Worm (Caenorhabditis elegans) whole organism, early embryonic: ENCODE results near the gene sec-6.

Experiments
- B0310.2 ChIP-seq: sonication (generic microtip); optimal IDR thresholded peaks from 2 replicates; lab custom pipeline; 2016; ENCODE audit warnings: mild to moderate bottlenecking, missing genetic modification characterization, missing compliant biosample characterization
- F13C5.2 ChIP-seq: sonication (generic microtip); optimal IDR thresholded peaks from 2 replicates; lab custom pipeline; 2017; ENCODE audit warnings: mild to moderate bottlenecking, missing genetic modification characterization, inconsistent platforms, missing compliant biosample characterization
- aly-1 ChIP-seq: sonication (generic microtip); optimal IDR thresholded peaks from 2 replicates; lab custom pipeline; 2016; ENCODE audit warnings: missing genetic modification characterization, missing compliant biosample characterization
- ama-1 ChIP-seq: fragments of 150-350 bp; optimal IDR thresholded peaks from 2 replicates; lab custom pipeline; 2014
- ceh-13 ChIP-seq: fragments of 200-800 bp; sonication (Bioruptor generic); optimal IDR thresholded peaks from 2 replicates; lab custom pipeline; 2018; ENCODE audit warnings: mild to moderate bottlenecking, missing genetic modification characterization, missing compliant biosample characterization
- ceh-36 ChIP-seq: sonication (generic microtip); optimal IDR thresholded peaks from 2 replicates; lab custom pipeline; 2016; ENCODE audit warnings: missing genetic modification characterization, inconsistent platforms, missing compliant biosample characterization
- ets-7 ChIP-seq: sonication (generic microtip); optimal IDR thresholded peaks from 2 replicates; lab custom pipeline; 2016; ENCODE audit warnings: missing genotype, missing genetic modification characterization, missing compliant biosample characterization
- flt-1 ChIP-seq: fragments of 200-800 bp; sonication (Bioruptor generic); IDR thresholded peaks from 2 replicates; pipeline ENCODE4 v1.3.6; 2022; ENCODE audit warnings: missing genetic modification characterization, missing compliant biosample characterization
- hmbx-1 ChIP-seq: sonication (generic microtip); optimal IDR thresholded peaks from 2 replicates; lab custom pipeline; 2016; ENCODE audit warnings: mild to moderate bottlenecking, missing genetic modification characterization, missing compliant biosample characterization
- hmg-4 ChIP-seq: fragments of 200-800 bp; sonication (Bioruptor generic); optimal IDR thresholded peaks from 2 replicates; lab custom pipeline; 2018; ENCODE audit warnings: mild to moderate bottlenecking, missing genetic modification characterization, missing compliant biosample characterization
- hnd-1 ChIP-seq: sonication (generic microtip); optimal IDR thresholded peaks from 2 replicates; lab custom pipeline; 2016; ENCODE audit warnings: missing genetic modification characterization, missing compliant biosample characterization
- pes-1 ChIP-seq: fragments of 200-800 bp; sonication (Bioruptor generic); IDR thresholded peaks from 2 replicates; pipeline ENCODE4 v1.3.6; 2022; ENCODE audit warnings: missing genetic modification reagents, missing genetic modification characterization, missing compliant biosample characterization
- scrt-1 ChIP-seq: fragments of 200-800 bp; sonication (Bioruptor generic); IDR thresholded peaks from 2 replicates; pipeline ENCODE4 v1.3.6; 2022; ENCODE audit warnings: missing genetic modification characterization, missing compliant biosample characterization
- sea-1 ChIP-seq: fragments of 200-800 bp; sonication (Bioruptor generic); conservative IDR thresholded peaks from 2 replicates; pipeline ENCODE4 v1.3.6; 2022; ENCODE audit warnings: missing genetic modification characterization, missing compliant biosample characterization
- tbx-11 ChIP-seq: fragments of 200-800 bp; sonication (Bioruptor generic); IDR thresholded peaks from 2 replicates; pipeline ENCODE4 v1.3.6; 2022; ENCODE audit warnings: missing genetic modification characterization, missing compliant biosample characterization
- tbx-37 ChIP-seq: fragments of 200-800 bp; sonication (Bioruptor generic); conservative IDR thresholded peaks from 2 replicates; pipeline ENCODE4 v1.3.6; 2022; ENCODE audit warnings: missing genetic modification reagents, missing genetic modification characterization, missing compliant biosample characterization
- tra-4 ChIP-seq: sonication (generic microtip); optimal IDR thresholded peaks from 2 replicates; lab custom pipeline; 2017; ENCODE audit warnings: missing genetic modification characterization, missing compliant biosample characterization

The sec-6 gene

ce11 chrII:5373275-5374047 is 14.1 kb downstream of the sec-6 start, which contains the start of the genes agt-2 and F09E5.3:
TSS of gene agt-2 (minus strand) at chrII:5373827.
TSS of gene F09E5.3 (plus strand) at chrII:5373997.
- TF ChIP-seq tbx-37 = 0 out of 2 replicates have a peak, but pooled peaks have one; percentile 27
- TF ChIP-seq F13C5.2 = peak; percentile 36
- TF ChIP-seq hmg-4 = peak; percentile 20
- TF ChIP-seq B0310.2 (tag; lab: Kevin White, UChicago) = no peak
- TF ChIP-seq ceh-36 = no peak
- no peak for TF ChIP-seq sea-1 (GFP tag; lab: Robert Waterston, UW)
- TF ChIP-seq flt-1 = 0 out of 2 replicates have a peak, but pooled peaks have one; percentile 54
- TF ChIP-seq ceh-13 (GFP tag; lab: Kevin White, UChicago) = no peak

ce11 chrII:5374967-5375366 is 15.6 kb downstream of the sec-6 start, which contains the start of gene algn-2:
TSS of gene algn-2 (plus strand) at chrII:5375267.
- TF ChIP-seq ama-1 (lab: Kevin White, UChicago) (no peak), hmbx-1 (tag; lab: Kevin White, UChicago) (no peak), ceh-36 (no peak), F13C5.2 (no peak), ceh-13 (GFP tag; lab: Kevin White, UChicago) (no peak), hmg-4 (no peak), tbx-11 (GFP tag; lab: Robert Waterston, UW) (no peak), sea-1 (GFP tag; lab: Robert Waterston, UW) (no peak), tbx-37 (no peak), aly-1 (tag; lab: Kevin White, UChicago) (no peak), B0310.2 (tag; lab: Kevin White, UChicago) (no peak)

ce11 chrII:5377467-5378238 is 18.3 kb downstream of the sec-6 start, which contains the start of gene prdx-2:
TSS of gene prdx-2 (plus strand) at chrII:5378195.
- TF ChIP-seq tbx-37 (no peak), tbx-11 (GFP tag; lab: Robert Waterston, UW) (no peak), pes-1 (GFP tag; lab: Robert Waterston, UW) (no peak), aly-1 (tag; lab: Kevin White, UChicago) (no peak), hnd-1 (tag; lab: Kevin White, UChicago) (no peak), ceh-13 (GFP tag; lab: Kevin White, UChicago) (no peak), ets-7 (tag; lab: Kevin White, UChicago) (no peak), B0310.2 (tag; lab: Kevin White, UChicago) (no peak), flt-1 (no peak), ama-1 (lab: Kevin White, UChicago) (no peak), scrt-1 (GFP tag; lab: Robert Waterston, UW) (no peak), hmbx-1 (tag; lab: Kevin White, UChicago) (no peak), F13C5.2 (no peak), tra-4 (no peak), ceh-36 (no peak), hmg-4 (no peak), sea-1 (GFP tag; lab: Robert Waterston, UW) (no peak)

DNA sequence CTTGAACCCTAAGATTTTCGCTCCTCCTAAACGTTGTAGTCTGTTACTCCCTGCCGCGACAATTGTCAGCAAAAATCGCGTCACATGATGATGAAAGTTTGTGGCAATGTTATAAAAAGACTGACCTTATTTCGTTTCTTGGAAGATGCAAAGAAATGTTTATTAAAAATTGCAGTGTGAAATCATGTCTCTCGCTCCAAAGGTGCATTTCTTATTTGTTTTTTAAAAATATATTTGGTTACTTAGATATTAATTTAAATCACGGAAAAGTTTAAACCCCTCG is 18.8 kb downstream of the sec-6 start:
- TF ChIP-seq ama-1 (lab: Kevin White, UChicago) (no peak), hmbx-1 (tag; lab: Kevin White, UChicago) (no peak), tbx-11 (GFP tag; lab: Robert Waterston, UW) (no peak), scrt-1 (GFP tag; lab: Robert Waterston, UW) (no peak), pes-1 (GFP tag; lab: Robert Waterston, UW) (no peak), ets-7 (tag; lab: Kevin White, UChicago) (no peak), hmg-4 (no peak)

DNA sequence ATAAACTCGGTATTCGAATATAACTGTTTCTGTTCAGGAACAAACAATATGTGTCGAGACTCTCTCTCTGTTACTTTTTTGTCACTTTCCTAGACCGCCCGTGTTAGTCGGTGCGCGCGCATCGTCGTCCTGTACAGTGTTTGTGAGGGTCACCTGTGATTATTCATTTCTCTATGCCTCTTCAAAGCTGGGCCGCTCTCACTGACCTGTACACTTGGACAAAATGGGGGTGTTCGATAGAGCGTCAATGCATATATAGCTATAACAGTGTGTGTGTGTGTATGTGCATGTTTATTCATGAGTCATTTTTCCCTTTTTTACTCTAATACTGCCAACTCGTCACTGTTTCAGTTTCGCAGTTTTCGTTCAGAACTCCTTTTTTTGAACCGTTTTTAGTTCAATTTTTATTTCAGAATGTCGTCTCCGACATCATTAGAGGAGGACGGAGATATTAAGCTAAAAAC is 20.3 kb downstream of the sec-6 start, which contains the start of gene pkc-3:
Gene pkc-3 (plus strand): TSS at position 414 of the 464 bp plus-strand sequence.
- TF ChIP-seq ceh-13 (GFP tag; lab: Kevin White, UChicago) (no peak), hmg-4 (peak; percentile 41)

ce11 chrII:5384282-5384681 is 24.9 kb downstream of the sec-6 start:
- TF ChIP-seq flt-1 = no peak
- TF ChIP-seq ceh-36 = no peak
- TF ChIP-seq pes-1 (GFP tag; lab: Robert Waterston, UW) = no peak
- no peak for TF ChIP-seq B0310.2 (tag; lab: Kevin White, UChicago)
- TF ChIP-seq tbx-11 (GFP tag; lab: Robert Waterston, UW) = no peak
- no peak for TF ChIP-seq ets-7 (tag; lab: Kevin White, UChicago)
- TF ChIP-seq hmg-4 = no peak
- no peak for TF ChIP-seq tra-4
- TF ChIP-seq sea-1 (GFP tag; lab: Robert Waterston, UW) = no peak
- TF ChIP-seq hmbx-1 (tag; lab: Kevin White, UChicago) = no peak
- TF ChIP-seq hnd-1 (tag; lab: Kevin White, UChicago) = no peak
- no peak for TF ChIP-seq ceh-13 (GFP tag; lab: Kevin White, UChicago)
- TF ChIP-seq F13C5.2 = no peak
- no peak for TF ChIP-seq ama-1 (lab: Kevin White, UChicago)
- no peak for TF ChIP-seq aly-1 (tag; lab: Kevin White, UChicago)
- TF ChIP-seq scrt-1 (GFP tag; lab: Robert Waterston, UW) = no peak
- TF ChIP-seq tbx-37 = no peak

- no peak for TF ChIP-seq aly-1 (tag; lab: Kevin White, UChicago)
- no peak for TF ChIP-seq ceh-13 (GFP tag; lab: Kevin White, UChicago)
- TF ChIP-seq ama-1 (lab: Kevin White, UChicago) = no peak
These were observed 27.9 kb downstream of the sec-6 start, which contains the start of gene ccpp-6 for ce11 chrII:5387217-5387616. TSS of gene ccpp-6 (minus strand) at chrII:5387317.
